Worm (Caenorhabditis elegans) whole organism, L2 larva: ENCODE results near the gene idpp-7.

Experiments used
- R02D3.7 ChIP-seq: fragments of 150-350 bp; optimal IDR thresholded peaks from 2 replicates; lab custom pipeline; 2014; ENCODE audit warnings: missing biosample characterization, missing genetic modification characterization
- ZK546.5 ChIP-seq: sonication (generic microtip); optimal IDR thresholded peaks from 2 replicates; lab custom pipeline; 2017; ENCODE audit warnings: missing biosample characterization, missing genetic modification characterization
- alr-1 ChIP-seq: fragments of 150-350 bp; optimal IDR thresholded peaks from 2 replicates; lab custom pipeline; 2014; ENCODE audit warnings: missing biosample characterization, missing genetic modification characterization
- aly-2 ChIP-seq: fragments of 150-350 bp; optimal IDR thresholded peaks from 2 replicates; lab custom pipeline; 2014; ENCODE audit warnings: missing biosample characterization, missing genetic modification characterization
- ama-1 ChIP-seq: fragments of 150-350 bp; optimal IDR thresholded peaks from 2 replicates; lab custom pipeline; 2018; ENCODE audit warnings: inconsistent platforms
- blmp-1 ChIP-seq: sonication (generic microtip); optimal IDR thresholded peaks from 2 replicates; lab custom pipeline; 2017; ENCODE audit warnings: missing genetic modification characterization, mild to moderate bottlenecking, missing compliant biosample characterization, antibody characterized with exemption, moderate library complexity; ENCODE audit not compliant: insufficient read depth
- ceh-82 ChIP-seq: fragments of 150-350 bp; optimal IDR thresholded peaks from 2 replicates; lab custom pipeline; 2014; ENCODE audit warnings: missing biosample characterization, missing genetic modification characterization
- dmd-4 ChIP-seq: sonication (generic microtip); optimal IDR thresholded peaks from 2 replicates; lab custom pipeline; 2017; ENCODE audit warnings: missing biosample characterization, missing genetic modification characterization
- lin-13 ChIP-seq: fragments of 150-350 bp; optimal IDR thresholded peaks from 2 replicates; lab custom pipeline; 2014; ENCODE audit warnings: missing biosample characterization, missing genetic modification reagents, missing genetic modification characterization
- mab-5 ChIP-seq: fragments of 150-350 bp; optimal IDR thresholded peaks from 2 replicates; lab custom pipeline; 2014; ENCODE audit warnings: missing biosample characterization, missing genetic modification characterization
- unc-39 ChIP-seq: fragments of 150-350 bp; optimal IDR thresholded peaks from 2 replicates; lab custom pipeline; 2014; ENCODE audit warnings: missing biosample characterization, missing genetic modification characterization

- TF ChIP-seq blmp-1 (tag; lab: Kevin White, UChicago) (no peak), ZK546.5 (tag; lab: Kevin White, UChicago) (no peak), dmd-4 (tag; lab: Kevin White, UChicago) (no peak), lin-13 (GFP tag; lab: Kevin White, UChicago) (no peak), unc-39 (tag; lab: Kevin White, UChicago) (no peak), mab-5 (tag; lab: Kevin White, UChicago) (no peak), aly-2 (no peak), ama-1 (lab: Kevin White, UChicago) (no peak), ceh-82 (tag; lab: Kevin White, UChicago) (no peak), R02D3.7 (tag; lab: Kevin White, UChicago) (no peak), alr-1 (tag; lab: Kevin White, UChicago) (no peak)
Observed at ce11 chrIV:12741438-12741837, 21.7 kb downstream of the idpp-7 start, which contains the start of gene T23F6.5.
